Fruit fly (Drosophila melanogaster) ovary, adult (tissue): ENCODE results near the gene CG6712.

Source experiments
- CG17801 ChIP-seq: fragments of 200-800 bp; optimal IDR thresholded peaks from 2 replicates; lab custom pipeline; 2019; ENCODE audit warnings: missing biosample characterization, mild to moderate bottlenecking, missing genetic modification characterization, moderate library complexity; ENCODE audit not compliant: partially characterized antibody

CG6712 gene

dm6 chr2L:12055837-12056388 lies 40.4 kb downstream of the CG6712 start, which contains the start of the genes JhI-21, RpL7-like and CG34164:
Gene JhI-21, minus strand, starts transcription at chr2L:12056042.
Gene RpL7-like, plus strand, starts transcription at chr2L:12056326.
Gene CG34164, plus strand, starts transcription at chr2L:12056348.
- TF ChIP-seq CG17801 (GFP tag; lab: Kevin White, UChicago), result peak; percentile 31

- no peak for TF ChIP-seq CG17801 (GFP tag; lab: Kevin White, UChicago)
Observed at dm6 chr2L:12053365-12053764, 42.9 kb downstream of the CG6712 start.

dm6 chr2L:12049133-12049532 lies 47.2 kb downstream of the CG6712 start, which contains the start of gene PLCXD:
Gene PLCXD, plus strand, starts transcription at chr2L:12049418.
- no peak for TF ChIP-seq CG17801 (GFP tag; lab: Kevin White, UChicago)

- TF ChIP-seq CG17801 (GFP tag; lab: Kevin White, UChicago), result no peak
Observed at dm6 chr2L:12048723-12049122, 47.6 kb downstream of the CG6712 start, which contains the start of gene Plzf. Gene Plzf, minus strand, starts transcription at chr2L:12048918.

- no peak for TF ChIP-seq CG17801 (GFP tag; lab: Kevin White, UChicago)
Observed at dm6 chr2L:12046856-12047230, 49.5 kb downstream of the CG6712 start.

dm6 chr2L:12045941-12046855 lies 50.1 kb downstream of the CG6712 start, which contains the start of gene CG6770:
Gene CG6770, minus strand, starts transcription at chr2L:12046118.
- peak; percentile 91 for TF ChIP-seq CG17801 (GFP tag; lab: Kevin White, UChicago)

dm6 chr2L:12045578-12045940 lies 50.8 kb downstream of the CG6712 start:
- TF ChIP-seq CG17801 (GFP tag; lab: Kevin White, UChicago), result no peak
